Worm (Caenorhabditis elegans) whole organism, L4 larva: ENCODE measurements around the gene T10F2.5.

ENCODE experiments used
- R02D3.7 ChIP-seq: fragments of 150-350 bp; sonication (generic microtip); optimal IDR thresholded peaks from 3 replicates; lab custom pipeline; 2014; ENCODE audit warnings: missing biosample characterization, missing genetic modification characterization
- ZK546.5 ChIP-seq, 2 experiments: sonication (generic microtip); optimal IDR thresholded peaks; 2 replicates each; lab custom pipeline; 2017; ENCODE audit warnings: missing biosample characterization in 2 of 2, missing genetic modification characterization in 2 of 2
- aly-2 ChIP-seq: sonication (generic microtip); optimal IDR thresholded peaks from 2 replicates; lab custom pipeline; 2018; ENCODE audit warnings: missing biosample characterization, missing genetic modification characterization
- ama-1 ChIP-seq: fragments of 150-350 bp; optimal IDR thresholded peaks from 2 replicates; lab custom pipeline; 2014; ENCODE audit warnings: inconsistent platforms, mixed read lengths
- fos-1 ChIP-seq: fragments of 150-350 bp; optimal IDR thresholded peaks from 2 replicates; lab custom pipeline; 2014; ENCODE audit warnings: missing biosample characterization, missing genetic modification characterization
- madf-9 ChIP-seq: fragments of 200-800 bp; sonication (Bioruptor generic); conservative IDR thresholded peaks from 2 replicates; pipeline ENCODE4 v1.3.6; 2022; ENCODE audit warnings: missing genetic modification reagents, missing genetic modification characterization, missing compliant biosample characterization
- mep-1 ChIP-seq: fragments of 150-350 bp; sonication (generic microtip); optimal IDR thresholded peaks from 3 replicates; lab custom pipeline; 2014; ENCODE audit warnings: missing biosample characterization, missing genetic modification characterization
- nhr-28 ChIP-seq: fragments of 150-350 bp; optimal IDR thresholded peaks from 2 replicates; lab custom pipeline; 2014; ENCODE audit warnings: missing biosample characterization, missing genetic modification characterization
- nhr-76 ChIP-seq: fragments of 150-350 bp; optimal IDR thresholded peaks from 2 replicates; lab custom pipeline; 2014; ENCODE audit warnings: missing biosample characterization, missing genetic modification characterization

- no peak for TF ChIP-seq R02D3.7 (tag; lab: Kevin White, UChicago)
- no peak for TF ChIP-seq ama-1 (lab: Kevin White, UChicago)
- no peak for TF ChIP-seq aly-2
- no peak for TF ChIP-seq nhr-28
- TF ChIP-seq ZK546.5 (tag; optimal IDR thresholded peaks at IDR 0.05; lab: Kevin White, UChicago) = no peak
- no peak for TF ChIP-seq madf-9 (GFP tag; lab: Robert Waterston, UW)
- no peak for TF ChIP-seq nhr-76 (tag; lab: Kevin White, UChicago)
- TF ChIP-seq mep-1 (tag; lab: Kevin White, UChicago) = no peak
- no peak for TF ChIP-seq fos-1 (tag; lab: Kevin White, UChicago)
Observed at ce11 chrIII:5155393-5155792, 4.0 kb downstream of the T10F2.5 start.
